Worm (Caenorhabditis elegans): ENCODE data around the gene C31E10.11.
A peak's percentile ranks its signal among the peaks of the same experiment; 100 is the strongest.

Gene C31E10.11

ce11 chrX:14015366-14015765, 24.8 kb upstream of the C31E10.11 start, which contains the start of gene C04C11.25:
Gene C04C11.25 (minus strand): TSS chrX:14015466.
- TF ChIP-seq ham-2 (GFP tag; optimal IDR thresholded peaks at IDR 0.05): no peak
- TF ChIP-seq mep-1 (tag; optimal IDR thresholded peaks at IDR 0.05): no peak
- TF ChIP-seq lin-32 (GFP tag; optimal IDR thresholded peaks at IDR 0.05): no peak
- no peak for TF ChIP-seq nhr-2 (tag; optimal IDR thresholded peaks at IDR 0.05)
- no peak for TF ChIP-seq lin-13 (tag; optimal IDR thresholded peaks at IDR 0.05)
- no peak for TF ChIP-seq nhr-237 (tag; optimal IDR thresholded peaks at IDR 0.05)
- TF ChIP-seq lsy-2 (tag; optimal IDR thresholded peaks at IDR 0.05): no peak
- TF ChIP-seq snpc-4 (tag; optimal IDR thresholded peaks at IDR 0.05): no peak
- TF ChIP-seq blmp-1 (tag; optimal IDR thresholded peaks at IDR 0.05): no peak
- TF ChIP-seq nhr-28 (tag; optimal IDR thresholded peaks at IDR 0.05): no peak
- TF ChIP-seq unc-39 (tag; optimal IDR thresholded peaks at IDR 0.05): no peak
- no peak for TF ChIP-seq nhr-76 (tag; optimal IDR thresholded peaks at IDR 0.05)
- no peak for TF ChIP-seq nhr-12 (tag; optimal IDR thresholded peaks at IDR 0.05)

- TF ChIP-seq bed-3 (GFP tag; optimal IDR thresholded peaks at IDR 0.05): no peak
- TF ChIP-seq zip-8 (tag; optimal IDR thresholded peaks at IDR 0.05): no peak
- TF ChIP-seq drap-1 (GFP tag; optimal IDR thresholded peaks at IDR 0.05): no peak
- TF ChIP-seq sptf-1 (tag; optimal IDR thresholded peaks at IDR 0.05): no peak
- no peak for TF ChIP-seq cnd-1 (tag; optimal IDR thresholded peaks at IDR 0.05)
- TF ChIP-seq ceh-39 (tag; optimal IDR thresholded peaks at IDR 0.05): no peak
- TF ChIP-seq pha-4 (tag; optimal IDR thresholded peaks at IDR 0.05): no peak
Observed at ce11 chrX:14012417-14012816, 21.8 kb upstream of the C31E10.11 start, which contains the start of gene tbc-19. Gene tbc-19 (minus strand): TSS chrX:14012517.

ce11 chrX:14008130-14008529, 17.6 kb upstream of the C31E10.11 start:
- no peak for TF ChIP-seq zip-8 (tag; optimal IDR thresholded peaks at IDR 0.05)
- TF ChIP-seq elt-1 (tag; optimal IDR thresholded peaks at IDR 0.05; ENCODE audit: borderline replicate concordance, insufficient read depth): no peak
- no peak for TF ChIP-seq mls-2 (tag; optimal IDR thresholded peaks at IDR 0.05)
- TF ChIP-seq blmp-1 (tag; optimal IDR thresholded peaks at IDR 0.05): no peak
- TF ChIP-seq unc-120 (tag; optimal IDR thresholded peaks at IDR 0.05; ENCODE audit: poor library complexity, severe bottlenecking): no peak
- no peak for TF ChIP-seq bed-3 (GFP tag; optimal IDR thresholded peaks at IDR 0.05)
- no peak for TF ChIP-seq nhr-237 (tag; optimal IDR thresholded peaks at IDR 0.05)
- no peak for TF ChIP-seq cnd-1 (tag; optimal IDR thresholded peaks at IDR 0.05)
- TF ChIP-seq lsy-2 (tag; optimal IDR thresholded peaks at IDR 0.05): no peak
- no peak for TF ChIP-seq sem-2 (GFP tag; optimal IDR thresholded peaks at IDR 0.05)
- no peak for TF ChIP-seq nhr-12 (tag; optimal IDR thresholded peaks at IDR 0.05)
- no peak for TF ChIP-seq M03D4.4 (tag; optimal IDR thresholded peaks at IDR 0.05)
- no peak for TF ChIP-seq snpc-4 (tag; optimal IDR thresholded peaks at IDR 0.05)
- TF ChIP-seq ceh-43 (GFP tag; optimal IDR thresholded peaks at IDR 0.05): no peak
- TF ChIP-seq sptf-1 (tag; optimal IDR thresholded peaks at IDR 0.05): no peak

- TF ChIP-seq nhr-12 (tag; optimal IDR thresholded peaks at IDR 0.05) (no peak), nhr-2 (tag; optimal IDR thresholded peaks at IDR 0.05) (no peak), mep-1 (tag; optimal IDR thresholded peaks at IDR 0.05) (no peak), drap-1 (GFP tag; optimal IDR thresholded peaks at IDR 0.05) (no peak), sem-2 (GFP tag; optimal IDR thresholded peaks at IDR 0.05) (no peak), snpc-4 (tag; optimal IDR thresholded peaks at IDR 0.05) (no peak)
Observed at ce11 chrX:14003538-14003937, 13.0 kb upstream of the C31E10.11 start.

- TF ChIP-seq bed-3 (GFP tag; optimal IDR thresholded peaks at IDR 0.05) (no peak), ces-1 (GFP tag; optimal IDR thresholded peaks at IDR 0.05) (no peak), sem-2 (GFP tag; optimal IDR thresholded peaks at IDR 0.05) (no peak), nhr-76 (tag; optimal IDR thresholded peaks at IDR 0.05) (no peak), tbx-8 (GFP tag; optimal IDR thresholded peaks at IDR 0.05) (no peak), mep-1 (tag; optimal IDR thresholded peaks at IDR 0.05) (no peak), nhr-12 (tag; optimal IDR thresholded peaks at IDR 0.05) (no peak), zip-8 (tag; optimal IDR thresholded peaks at IDR 0.05) (no peak), pha-4 (tag; optimal IDR thresholded peaks at IDR 0.05) (no peak), mls-2 (tag; optimal IDR thresholded peaks at IDR 0.05) (no peak), snpc-4 (tag; optimal IDR thresholded peaks at IDR 0.05) (no peak), ceh-39 (tag; optimal IDR thresholded peaks at IDR 0.05) (no peak), unc-39 (tag; optimal IDR thresholded peaks at IDR 0.05) (no peak), ztf-11 (tag; optimal IDR thresholded peaks at IDR 0.05) (no peak), nhr-28 (tag; optimal IDR thresholded peaks at IDR 0.05) (no peak)
Observed at ce11 chrX:14002739-14003138, 12.2 kb upstream of the C31E10.11 start.

- TF ChIP-seq unc-120 (tag; optimal IDR thresholded peaks at IDR 0.05; ENCODE audit: poor library complexity, severe bottlenecking) (peak; percentile 15), ceh-83 (GFP tag; optimal IDR thresholded peaks at IDR 0.05) (peak; percentile 46), cnd-1 (tag; optimal IDR thresholded peaks at IDR 0.05) (no peak), drap-1 (GFP tag; optimal IDR thresholded peaks at IDR 0.05) (no peak), nhr-76 (tag; optimal IDR thresholded peaks at IDR 0.05) (no peak), blmp-1 (tag; optimal IDR thresholded peaks at IDR 0.05) (no peak), sptf-1 (tag; optimal IDR thresholded peaks at IDR 0.05) (no peak), lin-32 (GFP tag; optimal IDR thresholded peaks at IDR 0.05) (no peak), pha-4 (tag; optimal IDR thresholded peaks at IDR 0.05) (peak; percentile 44), unc-39 (tag; optimal IDR thresholded peaks at IDR 0.05) (no peak), mep-1 (tag; optimal IDR thresholded peaks at IDR 0.05) (peak; percentile 16), unc-62 (GFP tag; optimal IDR thresholded peaks at IDR 0.05) (no peak)
Observed at ce11 chrX:14001494-14001974, 11.0 kb upstream of the C31E10.11 start, which contains the start of gene cytb-5.1. Gene cytb-5.1 (plus strand): TSS chrX:14001924.
